Fruit fly (Drosophila melanogaster): ENCODE results near the gene CG34310.

CG34310 gene

DNA sequence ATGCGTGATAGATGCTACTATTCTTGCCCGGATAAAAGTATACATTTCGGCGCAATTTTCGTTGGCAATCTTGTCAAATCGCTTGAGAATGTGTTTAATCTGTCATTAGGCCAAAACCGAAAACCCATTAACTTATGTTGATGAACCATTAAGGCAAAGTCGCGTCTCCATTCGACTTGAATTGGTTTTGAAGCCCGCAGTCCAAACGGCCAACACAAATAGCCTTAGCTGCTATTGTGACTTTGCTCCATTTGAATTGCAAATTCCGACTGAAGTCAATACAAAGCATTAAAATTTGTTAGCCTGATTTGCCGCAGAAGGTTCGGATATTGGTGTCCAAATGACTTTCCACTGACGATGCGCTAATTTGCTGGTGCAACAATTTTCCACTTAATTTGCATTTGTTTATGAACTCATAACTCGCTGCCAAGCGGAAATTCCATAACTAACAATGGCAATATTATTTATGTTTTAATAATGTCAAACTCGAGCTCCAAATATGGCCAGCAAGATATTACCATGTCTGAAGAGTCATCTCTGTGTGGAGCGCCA lies 43.0 kb downstream of the CG34310 start:
- no peak for TF ChIP-seq noc (tag; optimal IDR thresholded peaks at IDR 0.05)

DNA sequence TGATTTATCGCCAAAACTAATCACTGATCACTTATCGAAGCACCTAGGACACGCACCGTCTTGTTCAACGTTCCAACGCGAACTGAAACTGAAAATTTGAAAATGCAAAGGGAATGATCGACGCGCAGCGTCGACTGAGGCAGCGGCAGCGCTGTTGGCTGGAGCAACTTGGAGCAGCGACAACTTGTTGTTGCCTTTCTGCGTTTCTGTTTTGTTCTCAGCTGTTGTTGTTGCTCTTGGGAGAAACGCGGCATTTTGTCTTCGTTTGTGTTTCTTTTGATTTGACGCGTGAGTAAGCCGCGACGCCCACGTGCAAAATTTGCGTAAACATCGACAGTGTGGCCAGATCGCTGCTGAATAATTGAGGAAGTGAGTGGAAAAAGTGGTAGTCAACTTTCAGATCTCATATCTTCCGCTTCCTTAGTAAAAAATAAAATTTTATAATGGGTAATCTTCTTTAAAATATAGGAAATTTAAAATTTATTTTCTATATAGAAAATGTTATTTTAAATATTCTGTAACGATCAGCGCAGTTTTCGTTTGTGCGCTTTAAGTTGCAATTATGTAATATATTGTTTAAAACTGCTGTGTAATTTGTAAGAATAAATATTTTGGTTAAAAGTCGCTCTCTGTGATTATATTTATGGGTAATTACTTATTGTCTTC lies 45.7 kb downstream of the CG34310 start, which contains the start of gene Tsp:
TSS of gene Tsp (minus strand) at position 90 of the 666 bp plus-strand sequence.
- TF ChIP-seq noc (tag; optimal IDR thresholded peaks at IDR 0.05): no peak

DNA sequence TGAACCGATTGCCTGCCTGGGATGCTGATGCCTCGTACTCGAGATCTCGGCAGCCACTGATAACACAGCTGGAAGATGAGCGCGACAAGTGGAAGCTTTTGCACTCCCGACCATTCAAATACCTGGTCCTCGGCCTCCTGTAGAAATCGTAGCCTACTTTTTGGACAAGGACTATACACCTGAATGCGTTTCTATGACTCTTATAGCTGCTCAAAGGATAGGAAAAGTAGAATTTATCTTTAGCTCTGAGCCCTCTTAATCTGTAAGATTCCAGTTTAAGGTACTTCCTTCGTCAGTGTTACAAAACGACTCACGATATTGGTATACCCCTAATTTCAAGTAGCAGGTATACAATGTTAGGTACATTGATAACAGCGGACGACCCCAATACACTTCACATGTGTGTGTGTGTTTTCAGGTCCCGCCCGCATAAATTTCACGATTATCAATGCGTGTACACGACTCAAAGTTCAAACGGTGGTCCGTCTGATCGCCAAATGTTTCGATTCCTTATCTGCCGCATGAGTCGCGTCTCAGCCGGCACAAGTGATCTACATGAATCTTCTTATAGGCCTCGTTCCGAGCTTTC lies 52.8 kb downstream of the CG34310 start, which contains the start of gene AkhR:
TSS of gene AkhR (minus strand) at position 5 of the 589 bp plus-strand sequence.
- peak; percentile 23 for TF ChIP-seq noc (tag; optimal IDR thresholded peaks at IDR 0.05)

DNA sequence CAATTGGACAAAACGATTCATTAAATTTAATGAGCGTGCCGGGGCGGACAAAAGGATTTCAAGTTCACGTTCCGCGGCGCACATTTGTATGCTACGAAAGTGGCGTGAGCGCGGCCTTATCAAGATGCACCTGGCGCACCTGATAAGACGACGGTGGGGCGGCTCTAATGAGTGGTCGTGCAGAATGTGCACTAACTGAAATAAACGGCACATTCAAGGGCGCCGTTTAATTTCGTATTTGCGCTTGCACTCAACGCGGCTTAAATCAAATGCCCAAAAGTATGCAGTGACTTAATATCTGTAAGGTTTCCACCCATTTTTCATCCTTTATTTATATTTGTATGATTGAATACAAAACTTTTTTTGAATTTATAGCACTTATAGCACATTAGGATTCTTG lies 53.5 kb downstream of the CG34310 start:
- no peak for TF ChIP-seq noc (tag; optimal IDR thresholded peaks at IDR 0.05)

DNA sequence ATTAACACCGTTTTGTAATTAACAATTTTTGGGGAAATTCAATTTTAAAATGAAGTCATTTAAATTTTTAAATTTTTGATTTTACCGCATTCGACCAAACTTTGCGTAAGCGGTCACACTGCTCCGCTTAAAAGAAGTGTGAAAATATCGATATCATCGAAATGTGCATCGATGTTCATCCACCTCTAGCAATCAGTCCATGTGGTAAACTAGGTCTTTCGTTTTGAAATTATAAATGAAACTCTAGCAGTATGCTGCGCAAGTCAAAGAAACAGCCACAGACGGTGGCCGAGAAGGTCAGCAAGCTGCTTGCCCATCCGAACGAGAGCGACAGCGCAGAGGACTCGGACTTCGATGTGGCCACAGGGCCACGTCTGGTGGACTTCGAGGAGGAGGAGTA lies 54.0 kb downstream of the CG34310 start, which contains the start of gene Aatf:
TSS of gene Aatf (plus strand) at position 166 of the 400 bp plus-strand sequence.
- TF ChIP-seq noc (tag; optimal IDR thresholded peaks at IDR 0.05): no peak

DNA sequence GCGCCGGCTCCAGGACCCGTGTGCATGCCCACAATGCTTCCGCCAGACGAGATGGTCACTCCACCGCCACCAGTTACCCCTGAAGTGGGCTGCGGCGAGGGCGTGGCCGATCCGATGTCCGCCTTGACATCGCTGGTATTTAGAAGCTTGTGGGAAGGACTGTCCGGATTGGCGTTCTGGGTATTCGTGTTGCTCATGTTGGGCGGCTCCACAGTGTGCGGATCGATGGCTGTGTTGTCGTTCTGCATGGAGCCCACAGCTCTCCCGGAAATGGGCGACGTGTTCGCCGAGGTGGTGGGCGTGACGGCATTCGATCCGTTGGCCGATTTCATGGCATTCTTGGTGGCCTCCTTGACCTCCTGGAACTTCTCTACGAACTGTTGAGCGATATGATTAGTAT lies 58.2 kb downstream of the CG34310 start:
- no peak for TF ChIP-seq noc (tag; optimal IDR thresholded peaks at IDR 0.05)

DNA sequence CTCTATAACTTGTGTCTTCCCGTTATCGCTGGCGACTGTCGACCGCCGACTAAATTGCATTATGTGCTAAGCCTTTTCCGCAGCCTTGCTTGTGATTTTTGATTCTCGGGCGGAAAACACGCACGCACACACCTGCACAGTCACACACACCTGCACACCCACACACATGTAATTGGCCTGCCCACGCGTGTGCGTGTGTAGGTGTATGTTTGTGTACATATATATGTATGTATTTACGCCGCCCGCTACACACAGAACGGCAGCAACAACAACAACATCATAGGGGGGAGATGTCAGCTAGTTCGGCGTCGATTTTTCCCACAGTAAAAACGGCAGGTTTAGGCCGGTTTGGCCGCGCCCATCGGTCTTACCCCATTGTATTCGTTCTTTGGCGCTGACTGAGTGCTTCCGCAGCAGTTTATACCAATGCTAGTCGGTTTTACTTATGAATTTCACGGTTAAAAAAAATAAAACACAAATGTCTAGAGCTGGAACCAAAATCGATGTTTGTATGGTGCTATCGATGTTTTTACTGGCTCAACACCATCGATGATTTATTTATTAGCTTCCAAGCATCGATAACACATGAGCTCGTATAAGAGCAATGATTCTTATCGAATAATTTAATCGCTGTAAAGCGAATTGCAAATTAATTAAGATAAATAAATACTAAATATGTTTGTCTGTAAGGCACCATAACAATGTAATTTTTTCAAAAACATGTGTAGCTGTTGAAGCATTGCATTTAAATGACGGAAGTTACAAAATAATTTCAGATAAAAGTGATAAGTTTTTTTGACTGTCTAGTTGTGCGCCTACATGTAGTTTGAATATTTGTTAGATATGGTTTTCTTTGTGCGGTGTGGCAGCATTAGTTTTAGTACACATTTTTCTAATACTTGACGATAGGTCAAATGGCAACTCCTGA lies 59.6 kb downstream of the CG34310 start, which contains the start of gene homer:
TSS of gene homer (minus strand) at position 538 of the 928 bp plus-strand sequence.
- TF ChIP-seq noc (tag; optimal IDR thresholded peaks at IDR 0.05): no peak

DNA sequence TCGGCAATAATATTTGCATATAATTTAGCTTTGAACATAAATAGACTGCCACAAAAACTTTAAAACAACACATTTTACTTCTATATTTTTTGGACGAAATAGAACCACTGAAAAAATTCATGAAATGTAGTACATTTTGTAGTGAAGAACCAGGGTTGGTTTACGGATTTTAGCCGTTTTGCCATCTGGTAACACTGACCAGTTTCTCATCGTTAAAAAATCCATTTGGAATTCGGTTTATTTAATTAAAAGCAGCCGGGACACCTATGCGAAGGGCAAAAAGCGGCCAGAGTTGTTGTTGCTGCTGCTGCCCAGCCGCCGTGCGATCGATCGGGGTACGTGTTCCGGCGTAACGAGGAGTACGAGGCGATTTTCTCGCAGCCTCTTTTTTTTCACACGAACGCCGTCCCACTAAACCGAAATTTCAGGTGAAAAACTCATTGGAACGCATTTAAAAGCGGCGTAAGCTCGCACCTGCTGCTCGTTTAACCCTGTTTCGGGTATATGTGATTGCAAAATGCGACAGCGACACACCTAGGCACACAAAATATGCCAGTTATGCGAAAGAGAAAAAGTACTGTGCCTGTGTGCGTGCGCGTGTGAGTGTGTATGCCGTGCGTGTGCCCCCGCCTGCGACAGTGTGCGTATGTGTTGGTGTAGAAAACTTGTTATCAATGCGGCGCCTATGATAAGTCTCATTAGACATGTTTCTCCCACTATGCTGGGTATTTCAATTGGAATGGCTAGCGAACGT lies 60.5 kb downstream of the CG34310 start, which contains the start of gene Liprin-alpha:
TSS of gene Liprin-alpha (plus strand) at position 154 of the 754 bp plus-strand sequence.
- TF ChIP-seq noc (tag; optimal IDR thresholded peaks at IDR 0.05): no peak

Data from whole organism, larva.